Worm (Caenorhabditis elegans): ENCODE results near the gene C06A6.7.

Gene C06A6.7

ce11 chrIV:7817852-7818251, 20.5 kb downstream of the C06A6.7 start, which contains the start of gene ric-3:
ric-3 (plus strand) TSS chrIV:7818251.
- TF ChIP-seq hmg-1.2 (GFP tag; IDR thresholded peaks at IDR 0.05) (peak; percentile 82), nhr-179 (tag; optimal IDR thresholded peaks at IDR 0.05) (no peak), lin-35 (GFP tag; optimal IDR thresholded peaks at IDR 0.05) (peak in 1 of 3 experiments; percentile 33), cebp-1 (GFP tag; IDR thresholded peaks at IDR 0.05) (no peak), cebp-1 (tag; optimal IDR thresholded peaks at IDR 0.05) (peak; percentile 37), ceh-27 (GFP tag; optimal IDR thresholded peaks at IDR 0.05) (peak; percentile 25), mcd-1 (GFP tag; IDR thresholded peaks at IDR 0.05) (0 out of 2 replicates have a peak, but pooled peaks have one; percentile 17), lin-40 (tag; optimal IDR thresholded peaks at IDR 0.05) (peak; percentile 9), K12H6.12 (tag; optimal IDR thresholded peaks at IDR 0.05) (peak; percentile 35), Y53F4B.3 (GFP tag; IDR thresholded peaks at IDR 0.05) (no peak), somi-1 (GFP tag; optimal IDR thresholded peaks at IDR 0.05) (peak; percentile 30)

DNA sequence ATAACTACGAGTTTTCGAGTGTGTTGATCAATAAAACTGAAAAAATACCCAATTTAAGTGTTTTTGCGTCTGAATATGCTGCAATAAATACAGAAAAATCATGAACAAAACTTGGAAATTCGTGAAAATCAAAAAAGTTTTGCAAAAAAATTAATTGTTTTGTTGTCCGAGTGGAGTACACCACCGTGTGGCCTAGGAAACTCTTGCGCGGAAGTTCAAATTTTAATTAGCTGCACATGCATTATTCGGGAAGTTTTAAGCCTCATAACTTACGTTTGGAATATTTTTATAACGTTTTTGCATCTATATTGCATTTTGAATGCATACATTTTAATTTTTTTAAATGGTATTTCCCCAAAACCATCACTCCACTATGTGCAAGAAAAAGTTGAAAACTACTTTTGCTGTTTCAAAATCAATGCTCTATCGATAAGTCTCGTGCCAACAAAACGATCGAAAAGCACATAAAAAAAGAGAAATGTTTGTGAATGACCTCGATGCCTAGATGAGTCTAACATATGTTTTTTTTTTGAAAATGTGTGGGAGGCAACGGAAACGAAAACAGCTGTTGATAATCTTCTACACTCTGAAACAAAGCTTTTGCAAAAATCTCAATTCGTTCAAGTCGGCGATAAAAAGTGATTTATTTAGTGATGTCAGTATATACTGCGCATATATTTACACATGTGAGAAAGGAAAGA, 21.8 kb downstream of the C06A6.7 start:
- TF ChIP-seq Y53G8AR.9 (GFP tag; conservative IDR thresholded peaks at IDR 0.05) (no peak), F23B12.7 (tag; optimal IDR thresholded peaks at IDR 0.05; ENCODE audit: insufficient read depth) (no peak), F10E7.11 (tag; optimal IDR thresholded peaks at IDR 0.05) (no peak), F37B4.10 (GFP tag; IDR thresholded peaks at IDR 0.05) (no peak), snpc-4 (GFP tag; optimal IDR thresholded peaks at IDR 0.05) (no peak), snpc-4 (tag; optimal IDR thresholded peaks at IDR 0.05) (peak in 1 of 4 experiments; percentile 3), efl-1 (GFP tag; optimal IDR thresholded peaks at IDR 0.05) (peak; percentile 59), let-607 (tag; optimal IDR thresholded peaks at IDR 0.05) (peak in 1 of 2 experiments; percentile 5), lsl-1 (GFP tag; optimal IDR thresholded peaks at IDR 0.05) (peak; percentile 39), lin-35 (GFP tag; optimal IDR thresholded peaks at IDR 0.05) (peak in 1 of 3 experiments; percentile 13), unc-130 (GFP tag; optimal IDR thresholded peaks at IDR 0.05) (peak; percentile 17), attf-6 (GFP tag; IDR thresholded peaks at IDR 0.05) (no peak), ztf-18 (tag; optimal IDR thresholded peaks at IDR 0.05) (no peak), nhr-80 (tag; optimal IDR thresholded peaks at IDR 0.05) (no peak), athp-1 (tag; optimal IDR thresholded peaks at IDR 0.05) (no peak), lin-54 (GFP tag; optimal IDR thresholded peaks at IDR 0.05) (peak; percentile 89), lin-26 (GFP tag; IDR thresholded peaks at IDR 0.05) (no peak), cebp-1 (GFP tag; IDR thresholded peaks at IDR 0.05) (no peak), cebp-1 (tag; optimal IDR thresholded peaks at IDR 0.05) (no peak), hmg-20 (GFP tag; IDR thresholded peaks at IDR 0.05) (peak; percentile 40; the same call in 1 of the 2 replicates), die-1 (tag; optimal IDR thresholded peaks at IDR 0.05) (no peak), aptf-2 (GFP tag; conservative IDR thresholded peaks at IDR 0.05) (0 out of 2 replicates have a peak, but pooled peaks have one; percentile 9), F39B2.1 (GFP tag; IDR thresholded peaks at IDR 0.05) (no peak), egl-44 (GFP tag; IDR thresholded peaks at IDR 0.05) (no peak), attf-3 (GFP tag; conservative IDR thresholded peaks at IDR 0.05) (no peak), ceh-79 (tag; optimal IDR thresholded peaks at IDR 0.05) (no peak), ZK185.1 (tag; optimal IDR thresholded peaks at IDR 0.05; ENCODE audit: poor library complexity, severe bottlenecking) (peak; percentile 41), T07F8.4 (tag; optimal IDR thresholded peaks at IDR 0.05) (no peak), lsy-27 (tag; optimal IDR thresholded peaks at IDR 0.05; ENCODE audit: borderline replicate concordance, insufficient read depth) (no peak), xnd-1 (tag; optimal IDR thresholded peaks at IDR 0.05) (peak; percentile 26), ama-1 (optimal IDR thresholded peaks at IDR 0.05) (no peak), ama-1 (GFP tag; optimal IDR thresholded peaks at IDR 0.05) (no peak), sdz-38 (tag; optimal IDR thresholded peaks at IDR 0.05) (no peak), sptf-2 (GFP tag; optimal IDR thresholded peaks at IDR 0.05) (no peak), him-1 (tag; optimal IDR thresholded peaks at IDR 0.05) (peak; percentile 36), madf-10 (tag; optimal IDR thresholded peaks at IDR 0.05) (no peak), madf-3 (GFP tag; IDR thresholded peaks at IDR 0.05) (0 out of 2 replicates have a peak, but pooled peaks have one; percentile 2), F33H1.4 (GFP tag; IDR thresholded peaks at IDR 0.05) (peak; percentile 34; the same call in 1 of the 2 replicates)
